1 fruit fly cellular context compared by ENCODE assay signal in the genomic region with DNA sequence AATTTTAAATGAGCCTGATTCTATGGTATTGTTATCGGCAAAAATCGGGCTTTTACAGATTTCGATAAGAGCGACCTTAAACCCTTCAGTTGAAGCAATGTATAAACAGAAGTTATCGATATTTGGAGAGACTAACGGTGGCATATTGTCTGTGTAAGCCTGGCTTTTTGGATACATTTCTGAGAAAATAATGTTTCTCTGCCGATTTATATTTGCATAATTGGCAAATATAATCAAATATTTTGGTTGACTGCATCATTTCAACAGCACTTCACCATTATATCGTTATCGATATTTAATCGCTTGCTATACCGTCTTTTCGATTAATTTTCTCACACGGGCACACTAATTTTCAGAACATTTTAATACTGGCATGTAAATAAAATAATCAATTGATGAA.
TF ChIP-seq lines count a peak whose summit lies in the region.

Gene CG16952 (plus strand): TSS at position 341 of the 400 bp plus-strand sequence.

TF ChIP-seq in whole organism, embryonic, 481 proteins besides CTCF, POLR2A, EP300 and RAD21 (continued from another document and continues in another):
- no peak for TF ChIP-seq CG8944 (GFP tag; optimal IDR thresholded peaks at IDR 0.05; lab: Kevin White, UChicago)
- TF ChIP-seq Atf3 (GFP tag; optimal IDR thresholded peaks at IDR 0.05; lab: Kevin White, UChicago): no peak
- TF ChIP-seq CG10979 (tag; optimal IDR thresholded peaks at IDR 0.05; lab: Kevin White, UChicago): no peak
- no peak for TF ChIP-seq Xbp1 (GFP tag; optimal IDR thresholded peaks at IDR 0.05; lab: Kevin White, UChicago)
- TF ChIP-seq vfl (GFP tag; optimal IDR thresholded peaks at IDR 0.05; lab: Kevin White, UChicago): no peak
- no peak for TF ChIP-seq Lpt (GFP tag; optimal IDR thresholded peaks at IDR 0.05; lab: Kevin White, UChicago)
- TF ChIP-seq dmrt11E (tag; optimal IDR thresholded peaks at IDR 0.05; lab: Kevin White, UChicago): no peak
- peak; percentile 10 for TF ChIP-seq CG34376 (GFP tag; optimal IDR thresholded peaks at IDR 0.05; lab: Kevin White, UChicago)
- peak; percentile 10 for TF ChIP-seq Hmr (GFP tag; optimal IDR thresholded peaks at IDR 0.05; lab: Kevin White, UChicago)
- TF ChIP-seq CG12104 (GFP tag; optimal IDR thresholded peaks at IDR 0.05; lab: Kevin White, UChicago): no peak
- TF ChIP-seq CG2678 (tag; optimal IDR thresholded peaks at IDR 0.05; lab: Kevin White, UChicago): no peak
- no peak for TF ChIP-seq cg (GFP tag; optimal IDR thresholded peaks at IDR 0.05; lab: Kevin White, UChicago)
- TF ChIP-seq ac (GFP tag; optimal IDR thresholded peaks at IDR 0.05; lab: Kevin White, UChicago): no peak
- TF ChIP-seq row (GFP tag; IDR thresholded peaks at IDR 0.05; lab: Robert Waterston, UW): peak; percentile 59; the same call in 2 of the 3 replicates
- no peak for TF ChIP-seq Doc2 (GFP tag; IDR thresholded peaks at IDR 0.05; lab: Robert Waterston, UW)
- TF ChIP-seq CG5245 (GFP tag; optimal IDR thresholded peaks at IDR 0.05; lab: Kevin White, UChicago): no peak
- TF ChIP-seq CG3065 (GFP tag; optimal IDR thresholded peaks at IDR 0.05; lab: Kevin White, UChicago): no peak
- no peak for TF ChIP-seq mirr (GFP tag; optimal IDR thresholded peaks at IDR 0.05; lab: Kevin White, UChicago)
- no peak for TF ChIP-seq Fer2 (tag; optimal IDR thresholded peaks at IDR 0.05; lab: Kevin White, UChicago)
- peak; percentile 56 for TF ChIP-seq nerfin-1 (tag; optimal IDR thresholded peaks at IDR 0.05; lab: Kevin White, UChicago)
- no peak for TF ChIP-seq org-1 (GFP tag; optimal IDR thresholded peaks at IDR 0.05; lab: Kevin White, UChicago)
- no peak for TF ChIP-seq CG6813 (GFP tag; optimal IDR thresholded peaks at IDR 0.05; lab: Kevin White, UChicago)
- no peak for TF ChIP-seq Neu2 (GFP tag; optimal IDR thresholded peaks at IDR 0.05; lab: Kevin White, UChicago; ENCODE audit: borderline replicate concordance)
- TF ChIP-seq CG6654 (GFP tag; optimal IDR thresholded peaks at IDR 0.05; lab: Kevin White, UChicago): no peak
- no peak for TF ChIP-seq CG17385 (GFP tag; optimal IDR thresholded peaks at IDR 0.05; lab: Kevin White, UChicago)
- TF ChIP-seq gsb (GFP tag; IDR thresholded peaks at IDR 0.05; lab: Robert Waterston, UW): no peak
- TF ChIP-seq jigr1 (GFP tag; IDR thresholded peaks at IDR 0.05; lab: Robert Waterston, UW): no peak
- no peak for TF ChIP-seq CG10274 (GFP tag; optimal IDR thresholded peaks at IDR 0.05; lab: Kevin White, UChicago)
- TF ChIP-seq so (GFP tag; IDR thresholded peaks at IDR 0.05; lab: Robert Waterston, UW): no peak
- TF ChIP-seq crol (GFP tag; IDR thresholded peaks at IDR 0.05; lab: Robert Waterston, UW): no peak
- peak; percentile 92 for TF ChIP-seq CG30020 (tag; optimal IDR thresholded peaks at IDR 0.05; lab: Kevin White, UChicago)
- no peak for TF ChIP-seq exex (tag; optimal IDR thresholded peaks at IDR 0.05; lab: Kevin White, UChicago)
- TF ChIP-seq pnt (GFP tag; optimal IDR thresholded peaks at IDR 0.05; lab: Kevin White, UChicago): no peak
- no peak for TF ChIP-seq tll (GFP tag; optimal IDR thresholded peaks at IDR 0.05; lab: Kevin White, UChicago)
- TF ChIP-seq Poxn (GFP tag; IDR thresholded peaks at IDR 0.05; lab: Robert Waterston, UW): no peak
- no peak for TF ChIP-seq tx (GFP tag; optimal IDR thresholded peaks at IDR 0.05; lab: Kevin White, UChicago)
- no peak for TF ChIP-seq seq (GFP tag; IDR thresholded peaks at IDR 0.05; lab: Robert Waterston, UW)
- no peak for TF ChIP-seq cwo (GFP tag; optimal IDR thresholded peaks at IDR 0.05; lab: Kevin White, UChicago)
- TF ChIP-seq trem (tag; optimal IDR thresholded peaks at IDR 0.05; lab: Kevin White, UChicago): peak; percentile 72
- peak; percentile 9 for TF ChIP-seq gem (tag; optimal IDR thresholded peaks at IDR 0.05; lab: Kevin White, UChicago)
- no peak for TF ChIP-seq CG34422 (GFP tag; IDR thresholded peaks at IDR 0.05; lab: Robert Waterston, UW)
- no peak for TF ChIP-seq Eip74EF (GFP tag; optimal IDR thresholded peaks at IDR 0.05; lab: Kevin White, UChicago)
- no peak for TF ChIP-seq ken (GFP tag; IDR thresholded peaks at IDR 0.05; lab: Robert Waterston, UW)
- TF ChIP-seq NFAT (GFP tag; IDR thresholded peaks at IDR 0.05; lab: Robert Waterston, UW): no peak
- no peak for TF ChIP-seq dan (GFP tag; IDR thresholded peaks at IDR 0.05; lab: Robert Waterston, UW)
- TF ChIP-seq jumu (GFP tag; optimal IDR thresholded peaks at IDR 0.05; lab: Kevin White, UChicago): no peak
- TF ChIP-seq ttk (GFP tag; IDR thresholded peaks at IDR 0.05; lab: Robert Waterston, UW): no peak
- TF ChIP-seq amos (GFP tag; IDR thresholded peaks at IDR 0.05; lab: Robert Waterston, UW; ENCODE audit: partially characterized antibody): peak; percentile 84; the same call in 1 of the 2 replicates
- no peak for TF ChIP-seq CG10959 (GFP tag; IDR thresholded peaks at IDR 0.05; lab: Robert Waterston, UW)
- no peak for TF ChIP-seq bab2 (GFP tag; optimal IDR thresholded peaks at IDR 0.05; lab: Kevin White, UChicago)
- TF ChIP-seq Ets97D (GFP tag; optimal IDR thresholded peaks at IDR 0.05; lab: Kevin White, UChicago): peak; percentile 51
- TF ChIP-seq lilli (GFP tag; optimal IDR thresholded peaks at IDR 0.05; lab: Kevin White, UChicago): no peak
- TF ChIP-seq CG7928 (GFP tag; optimal IDR thresholded peaks at IDR 0.05; lab: Kevin White, UChicago): no peak
- TF ChIP-seq her (GFP tag; optimal IDR thresholded peaks at IDR 0.05; lab: Kevin White, UChicago): no peak
- peak; percentile 93 for TF ChIP-seq CG14860 (GFP tag; IDR thresholded peaks at IDR 0.05; lab: Robert Waterston, UW; ENCODE audit: partially characterized antibody)
- TF ChIP-seq toy (GFP tag; IDR thresholded peaks at IDR 0.05; lab: Robert Waterston, UW): no peak
- no peak for TF ChIP-seq CG7786 (GFP tag; optimal IDR thresholded peaks at IDR 0.05; lab: Kevin White, UChicago)
- no peak for TF ChIP-seq aop (GFP tag; IDR thresholded peaks at IDR 0.05; lab: Robert Waterston, UW)
- TF ChIP-seq Hsf (GFP tag; optimal IDR thresholded peaks at IDR 0.05; lab: Kevin White, UChicago): no peak
- no peak for TF ChIP-seq CG4854 (GFP tag; optimal IDR thresholded peaks at IDR 0.05; lab: Kevin White, UChicago)
- TF ChIP-seq ham (GFP tag; IDR thresholded peaks at IDR 0.05; lab: Robert Waterston, UW): no peak
- no peak for TF ChIP-seq ranshi (GFP tag; IDR thresholded peaks at IDR 0.05; lab: Robert Waterston, UW)
- no peak for TF ChIP-seq CG13424 (tag; optimal IDR thresholded peaks at IDR 0.05; lab: Kevin White, UChicago)
- no peak for TF ChIP-seq CG32532 (GFP tag; IDR thresholded peaks at IDR 0.05; lab: Robert Waterston, UW)
- no peak for TF ChIP-seq odd (GFP tag; optimal IDR thresholded peaks at IDR 0.05; lab: Kevin White, UChicago)
- TF ChIP-seq psq (GFP tag; optimal IDR thresholded peaks at IDR 0.05; lab: Kevin White, UChicago): no peak
- no peak for TF ChIP-seq CG6854 (GFP tag; optimal IDR thresholded peaks at IDR 0.05; lab: Kevin White, UChicago)
- TF ChIP-seq sc (optimal IDR thresholded peaks at IDR 0.05; lab: Kevin White, UChicago): no peak
- no peak for TF ChIP-seq sc (GFP tag; optimal IDR thresholded peaks at IDR 0.05; lab: Kevin White, UChicago)
- TF ChIP-seq bsh (GFP tag; optimal IDR thresholded peaks at IDR 0.05; lab: Kevin White, UChicago): no peak
- no peak for TF ChIP-seq Usf (GFP tag; optimal IDR thresholded peaks at IDR 0.05; lab: Kevin White, UChicago)
- TF ChIP-seq vnd (GFP tag; IDR thresholded peaks at IDR 0.05; lab: Robert Waterston, UW; ENCODE audit: partially characterized antibody): peak; percentile 92
- no peak for TF ChIP-seq CG18599 (GFP tag; optimal IDR thresholded peaks at IDR 0.05; lab: Kevin White, UChicago)
- TF ChIP-seq Nf-YA (GFP tag; IDR thresholded peaks at IDR 0.05; lab: Robert Waterston, UW): no peak
- no peak for TF ChIP-seq sr (GFP tag; IDR thresholded peaks at IDR 0.05; lab: Robert Waterston, UW)
- no peak for TF ChIP-seq TFAM (GFP tag; optimal IDR thresholded peaks at IDR 0.05; lab: Kevin White, UChicago)
- no peak for TF ChIP-seq chif (GFP tag; optimal IDR thresholded peaks at IDR 0.05; lab: Kevin White, UChicago)
- TF ChIP-seq Oli (tag; optimal IDR thresholded peaks at IDR 0.05; lab: Kevin White, UChicago): no peak
- TF ChIP-seq sd (tag; optimal IDR thresholded peaks at IDR 0.05; lab: Kevin White, UChicago): peak; percentile 2
- no peak for TF ChIP-seq bowl (GFP tag; IDR thresholded peaks at IDR 0.05; lab: Robert Waterston, UW)
- no peak for TF ChIP-seq gro (GFP tag; optimal IDR thresholded peaks at IDR 0.05; lab: Kevin White, UChicago)
- TF ChIP-seq trh (GFP tag; optimal IDR thresholded peaks at IDR 0.05; lab: Kevin White, UChicago): no peak
- no peak for TF ChIP-seq zf30C (GFP tag; optimal IDR thresholded peaks at IDR 0.05; lab: Kevin White, UChicago)
- TF ChIP-seq HLH54F (GFP tag; optimal IDR thresholded peaks at IDR 0.05; lab: Kevin White, UChicago): no peak
- TF ChIP-seq Hr3 (GFP tag; optimal IDR thresholded peaks at IDR 0.05; lab: Kevin White, UChicago): no peak
- no peak for TF ChIP-seq CG2202 (tag; optimal IDR thresholded peaks at IDR 0.05; lab: Kevin White, UChicago)
- peak; percentile 38; the same call in 1 of the 3 replicates for TF ChIP-seq CG17361 (GFP tag; IDR thresholded peaks at IDR 0.05; lab: Robert Waterston, UW)
- no peak for TF ChIP-seq repo (GFP tag; optimal IDR thresholded peaks at IDR 0.05; lab: Kevin White, UChicago)
- TF ChIP-seq fu2 (GFP tag; optimal IDR thresholded peaks at IDR 0.05; lab: Kevin White, UChicago): no peak
- TF ChIP-seq fd64A (GFP tag; optimal IDR thresholded peaks at IDR 0.05; lab: Kevin White, UChicago): no peak
- TF ChIP-seq CG8089 (GFP tag; optimal IDR thresholded peaks at IDR 0.05; lab: Kevin White, UChicago): no peak
- peak; percentile 88 for TF ChIP-seq CG7963 (GFP tag; IDR thresholded peaks at IDR 0.05; lab: Robert Waterston, UW; ENCODE audit: partially characterized antibody)
- no peak for TF ChIP-seq Taf1 (GFP tag; IDR thresholded peaks at IDR 0.05; lab: Robert Waterston, UW)
- peak; percentile 50; the same call in 1 of the 2 replicates for TF ChIP-seq CG42726 (GFP tag; IDR thresholded peaks at IDR 0.05; lab: Robert Waterston, UW; ENCODE audit: partially characterized antibody)
- peak; percentile 6 for TF ChIP-seq CG12391 (tag; optimal IDR thresholded peaks at IDR 0.05; lab: Kevin White, UChicago)
- no peak for TF ChIP-seq Stat92E (GFP tag; optimal IDR thresholded peaks at IDR 0.05; lab: Kevin White, UChicago)
- TF ChIP-seq fd3F (GFP tag; optimal IDR thresholded peaks at IDR 0.05; lab: Kevin White, UChicago): no peak
- no peak for TF ChIP-seq Trl (optimal IDR thresholded peaks at IDR 0.05; lab: Kevin White, UChicago)
- TF ChIP-seq Trl (GFP tag; optimal IDR thresholded peaks at IDR 0.05; lab: Kevin White, UChicago): no peak
- no peak for TF ChIP-seq peb (GFP tag; IDR thresholded peaks at IDR 0.05; lab: Robert Waterston, UW)
- TF ChIP-seq HHEX (GFP tag; optimal IDR thresholded peaks at IDR 0.05; lab: Kevin White, UChicago): no peak
- no peak for TF ChIP-seq cato (GFP tag; optimal IDR thresholded peaks at IDR 0.05; lab: Kevin White, UChicago; ENCODE audit: borderline replicate concordance)
- TF ChIP-seq Dad (GFP tag; optimal IDR thresholded peaks at IDR 0.05; lab: Kevin White, UChicago): no peak
- no peak for TF ChIP-seq CG3281 (GFP tag; optimal IDR thresholded peaks at IDR 0.05; lab: Kevin White, UChicago)
- TF ChIP-seq CG11723 (GFP tag; optimal IDR thresholded peaks at IDR 0.05; lab: Kevin White, UChicago): no peak
- no peak; the same call in 1 of the 2 replicates for TF ChIP-seq slbo (GFP tag; IDR thresholded peaks at IDR 0.05; lab: Robert Waterston, UW)
- no peak for TF ChIP-seq CG15269 (tag; optimal IDR thresholded peaks at IDR 0.05; lab: Kevin White, UChicago)
- no peak for TF ChIP-seq Drgx (GFP tag; IDR thresholded peaks at IDR 0.05; lab: Robert Waterston, UW)
- TF ChIP-seq CG11247 (GFP tag; IDR thresholded peaks at IDR 0.05; lab: Robert Waterston, UW): no peak
- TF ChIP-seq CG13287 (GFP tag; IDR thresholded peaks at IDR 0.05; lab: Robert Waterston, UW; ENCODE audit: partially characterized antibody): peak; percentile 91
- TF ChIP-seq CG43689 (GFP tag; IDR thresholded peaks at IDR 0.05; lab: Robert Waterston, UW): no peak
- peak; percentile 91 for TF ChIP-seq BEAF-32 (GFP tag; optimal IDR thresholded peaks at IDR 0.05; lab: Kevin White, UChicago)
- no peak; the same call in 2 of the 3 replicates for TF ChIP-seq zen2 (GFP tag; IDR thresholded peaks at IDR 0.05; lab: Robert Waterston, UW; ENCODE audit: partially characterized antibody)
- no peak for TF ChIP-seq CG31388 (GFP tag; optimal IDR thresholded peaks at IDR 0.05; lab: Kevin White, UChicago)
- TF ChIP-seq MESR4 (GFP tag; optimal IDR thresholded peaks at IDR 0.05; lab: Kevin White, UChicago): no peak
- peak; percentile 64 for TF ChIP-seq sens (GFP tag; lab: Kevin White, UChicago)
- no peak for TF ChIP-seq Bdp1 (GFP tag; optimal IDR thresholded peaks at IDR 0.05; lab: Kevin White, UChicago)
- TF ChIP-seq CG17612 (GFP tag; IDR thresholded peaks at IDR 0.05; lab: Robert Waterston, UW): no peak
- TF ChIP-seq CG9437 (GFP tag; optimal IDR thresholded peaks at IDR 0.05; lab: Kevin White, UChicago): no peak
- TF ChIP-seq CG1602 (GFP tag; optimal IDR thresholded peaks at IDR 0.05; lab: Kevin White, UChicago): no peak
- TF ChIP-seq CG32767 (GFP tag; IDR thresholded peaks at IDR 0.05; lab: Robert Waterston, UW): no peak
- TF ChIP-seq MBD-R2 (GFP tag; IDR thresholded peaks at IDR 0.05; lab: Robert Waterston, UW): 0 out of 2 replicates have a peak, but pooled peaks have one; percentile 20
- TF ChIP-seq fd102C (GFP tag; optimal IDR thresholded peaks at IDR 0.05; lab: Kevin White, UChicago): no peak
- no peak for TF ChIP-seq Mrtf (GFP tag; IDR thresholded peaks at IDR 0.05; lab: Robert Waterston, UW)
- TF ChIP-seq CG2116 (GFP tag; optimal IDR thresholded peaks at IDR 0.05; lab: Kevin White, UChicago): peak; percentile 96
- TF ChIP-seq lola (GFP tag; optimal IDR thresholded peaks at IDR 0.05; lab: Kevin White, UChicago): no peak
- no peak for TF ChIP-seq CG10654 (GFP tag; optimal IDR thresholded peaks at IDR 0.05; lab: Kevin White, UChicago)
- TF ChIP-seq E2f1 (GFP tag; IDR thresholded peaks at IDR 0.05; lab: Robert Waterston, UW): no peak
- TF ChIP-seq ro (GFP tag; IDR thresholded peaks at IDR 0.05; lab: Robert Waterston, UW): no peak
- peak; percentile 66 for TF ChIP-seq pzg (GFP tag; optimal IDR thresholded peaks at IDR 0.05; lab: Kevin White, UChicago)
- no peak for TF ChIP-seq CG12071 (GFP tag; optimal IDR thresholded peaks at IDR 0.05; lab: Kevin White, UChicago)
- TF ChIP-seq schlank (tag; optimal IDR thresholded peaks at IDR 0.05; lab: Kevin White, UChicago): no peak
- no peak for TF ChIP-seq tio (GFP tag; optimal IDR thresholded peaks at IDR 0.05; lab: Kevin White, UChicago)
